Worm (Caenorhabditis elegans): ENCODE data around the gene K07E3.9.

The K07E3.9 gene

DNA sequence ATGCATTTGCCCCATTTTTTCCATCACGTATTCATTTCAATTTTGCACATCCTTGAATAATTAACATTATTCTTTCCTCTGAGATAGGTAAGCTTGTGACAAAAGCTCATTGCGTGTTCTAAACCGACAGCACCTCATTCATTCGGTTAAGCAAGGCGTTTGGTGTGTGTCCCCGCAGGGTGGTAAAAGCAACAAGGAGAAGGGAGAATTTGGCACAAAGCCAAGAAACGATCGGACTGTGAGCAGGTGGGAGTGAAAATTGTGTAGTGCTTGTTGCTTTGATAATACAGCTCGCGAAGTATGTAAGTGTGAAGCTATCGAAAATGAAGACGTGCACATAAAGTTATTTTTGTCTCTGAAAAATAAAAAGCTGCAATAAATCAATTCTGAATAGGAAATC, 49.1 kb downstream of the K07E3.9 start (continued):
- TF ChIP-seq ttx-3 (tag; optimal IDR thresholded peaks at IDR 0.05) (no peak), unc-3 (GFP tag; conservative IDR thresholded peaks at IDR 0.05) (no peak), unc-3 (tag; optimal IDR thresholded peaks at IDR 0.05) (no peak), unc-55 (GFP tag; optimal IDR thresholded peaks at IDR 0.05) (peak; percentile 28), tbx-2 (tag; optimal IDR thresholded peaks at IDR 0.05) (peak; percentile 62)

All from whole organism, late embryonic.